Worm (Caenorhabditis elegans) whole organism, midembryonic: ENCODE measurements around the gene clec-251.

Experiments used
- T22C8.4 ChIP-seq: fragments of 200-800 bp; sonication (Bioruptor generic); IDR thresholded peaks from 2 replicates; pipeline ENCODE4 v1.3.6; 2022; ENCODE audit warnings: missing genetic modification characterization, missing compliant biosample characterization
- cog-1 ChIP-seq: sonication (generic microtip); optimal IDR thresholded peaks from 2 replicates; lab custom pipeline; 2016; ENCODE audit warnings: missing genetic modification characterization, missing compliant biosample characterization
- flt-1 ChIP-seq: fragments of 200-800 bp; sonication (Bioruptor generic); IDR thresholded peaks from 2 replicates; pipeline ENCODE4 v1.3.6; 2022; ENCODE audit warnings: missing genetic modification characterization, missing compliant biosample characterization
- klf-2 ChIP-seq: fragments of 200-800 bp; sonication (Bioruptor generic); conservative IDR thresholded peaks from 2 replicates; pipeline ENCODE4 v1.3.6; 2022; ENCODE audit warnings: missing genetic modification reagents, missing genetic modification characterization, missing compliant biosample characterization
- med-1 ChIP-seq: sonication (generic microtip); optimal IDR thresholded peaks from 2 replicates; lab custom pipeline; 2017; ENCODE audit warnings: missing genetic modification characterization, mild to moderate bottlenecking, missing compliant biosample characterization, antibody characterized with exemption, missing genetic modification reagents; ENCODE audit not compliant: insufficient read depth
- ref-1 ChIP-seq: fragments of 200-800 bp; sonication (Bioruptor generic); conservative IDR thresholded peaks from 2 replicates; pipeline ENCODE4 v1.3.6; 2022; ENCODE audit warnings: missing genetic modification reagents, missing genetic modification characterization, missing compliant biosample characterization
- tab-1 ChIP-seq: fragments of 200-800 bp; sonication (Bioruptor generic); IDR thresholded peaks from 2 replicates; pipeline ENCODE4 v1.3.6; 2022; ENCODE audit warnings: missing genetic modification characterization, missing compliant biosample characterization
- ztf-23 ChIP-seq: fragments of 200-800 bp; sonication (Bioruptor generic); IDR thresholded peaks from 2 replicates; pipeline ENCODE4 v1.3.6; 2022; ENCODE audit warnings: missing genetic modification reagents, missing genetic modification characterization, missing compliant biosample characterization
- ztf-29 ChIP-seq: fragments of 200-800 bp; sonication (Bioruptor generic); IDR thresholded peaks from 2 replicates; pipeline ENCODE4 v1.3.6; 2022; ENCODE audit warnings: missing genetic modification reagents, missing genetic modification characterization, missing compliant biosample characterization

Gene clec-251

ce11 chrV:18706063-18706620, 40.6 kb downstream of the clec-251 start, which contains the start of gene Y17D7C.1:
Y17D7C.1 (plus strand) TSS chrV:18706570.
- TF ChIP-seq med-1 (GFP tag; lab: Kevin White, UChicago) (no peak), klf-2 (GFP tag; lab: Robert Waterston, UW) (no peak), ref-1 (GFP tag; lab: Robert Waterston, UW) (no peak; the same call in 1 of the 2 replicates)

DNA sequence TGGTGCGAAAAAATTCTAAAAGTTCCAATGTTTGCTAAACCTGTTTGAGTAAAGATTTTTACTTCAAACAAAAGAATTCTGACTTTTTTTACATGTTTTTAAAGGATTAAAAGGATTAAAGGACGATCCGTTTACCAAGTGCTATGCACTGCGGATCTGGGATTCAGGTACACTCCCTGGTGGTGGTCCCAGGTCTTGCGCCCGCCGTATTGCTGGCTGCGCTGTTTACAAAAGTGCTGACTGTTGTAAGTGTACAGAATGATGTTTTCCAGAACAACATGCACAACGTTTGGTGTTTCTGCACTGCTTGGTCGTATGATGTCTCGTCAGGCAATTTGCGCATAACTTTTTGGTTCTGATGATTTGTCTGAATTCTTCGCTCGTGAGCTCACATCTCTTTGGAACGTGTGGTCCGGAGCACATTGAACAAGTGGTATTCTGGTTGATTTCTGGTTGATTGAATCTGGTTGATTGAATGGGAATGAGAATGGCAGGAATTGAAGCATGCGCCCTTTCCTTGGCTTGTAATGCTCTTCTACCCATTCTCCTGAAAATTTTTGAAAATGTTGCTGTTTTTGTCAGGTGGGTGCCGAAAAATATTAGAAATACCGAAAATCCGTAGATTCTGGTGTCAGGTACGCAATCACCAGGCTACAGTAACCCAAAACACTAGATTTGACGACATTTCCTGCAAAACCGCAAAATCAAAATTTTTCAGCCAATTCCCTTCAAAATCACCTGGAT, 41.3 kb downstream of the clec-251 start:
- TF ChIP-seq med-1 (GFP tag; lab: Kevin White, UChicago) = no peak
- TF ChIP-seq tab-1 (GFP tag; lab: Robert Waterston, UW) = peak; percentile 57; the same call in 1 of the 2 replicates
- peak; percentile 49; the same call in 1 of the 2 replicates for TF ChIP-seq T22C8.4 (GFP tag; lab: Robert Waterston, UW)
- TF ChIP-seq ref-1 (GFP tag; lab: Robert Waterston, UW) = no peak; the same call in none of the 2 replicates

- TF ChIP-seq ref-1 (GFP tag; lab: Robert Waterston, UW) = no peak
- no peak for TF ChIP-seq klf-2 (GFP tag; lab: Robert Waterston, UW)
- TF ChIP-seq flt-1 (GFP tag; lab: Robert Waterston, UW) = no peak
- no peak for TF ChIP-seq tab-1 (GFP tag; lab: Robert Waterston, UW)
- TF ChIP-seq ztf-23 (GFP tag; lab: Robert Waterston, UW) = no peak
- no peak for TF ChIP-seq med-1 (GFP tag; lab: Kevin White, UChicago)
- no peak for TF ChIP-seq ztf-29 (GFP tag; lab: Robert Waterston, UW)
- no peak for TF ChIP-seq cog-1 (tag; lab: Kevin White, UChicago)
- TF ChIP-seq T22C8.4 (GFP tag; lab: Robert Waterston, UW) = no peak
Measured at ce11 chrV:18701306-18701705, 45.5 kb downstream of the clec-251 start, which contains the start of gene Y69H2.9. Y69H2.9 (plus strand) TSS chrV:18701538.

ce11 chrV:18699326-18699725, 47.5 kb downstream of the clec-251 start, which contains the start of gene nhr-241:
nhr-241 (plus strand) TSS chrV:18699451.
- TF ChIP-seq ztf-29 (GFP tag; lab: Robert Waterston, UW) (no peak), ztf-23 (GFP tag; lab: Robert Waterston, UW) (no peak), cog-1 (tag; lab: Kevin White, UChicago) (no peak), ref-1 (GFP tag; lab: Robert Waterston, UW) (no peak), flt-1 (GFP tag; lab: Robert Waterston, UW) (no peak), klf-2 (GFP tag; lab: Robert Waterston, UW) (no peak), tab-1 (GFP tag; lab: Robert Waterston, UW) (no peak), med-1 (GFP tag; lab: Kevin White, UChicago) (no peak), T22C8.4 (GFP tag; lab: Robert Waterston, UW) (no peak)
